Worm (Caenorhabditis elegans) whole organism, young adult: ENCODE measurements around the gene Y46G5A.8.
A peak's percentile ranks its signal among the peaks of the same experiment; 100 is the strongest.

Experiments used
- B0035.1 ChIP-seq: sonication (generic microtip); optimal IDR thresholded peaks from 2 replicates; lab custom pipeline; 2016; ENCODE audit warnings: missing genetic modification characterization, mild to moderate bottlenecking, missing compliant biosample characterization, missing genotype, missing genetic modification reagents
- C17E4.6 ChIP-seq: fragments of 200-800 bp; sonication (Bioruptor generic); IDR thresholded peaks from 2 replicates; pipeline ENCODE4 v1.3.6; 2022; ENCODE audit warnings: missing genetic modification reagents, missing genetic modification characterization, missing compliant biosample characterization
- F39B2.1 ChIP-seq: fragments of 200-800 bp; sonication (Bioruptor generic); IDR thresholded peaks from 2 replicates; pipeline ENCODE4 v1.3.6; 2022; ENCODE audit warnings: missing genetic modification reagents, missing genetic modification characterization, missing compliant biosample characterization
- F49E8.2 ChIP-seq: sonication (generic microtip); optimal IDR thresholded peaks from 3 replicates; lab custom pipeline; 2017; ENCODE audit warnings: missing genetic modification characterization, mild to moderate bottlenecking, missing compliant biosample characterization, antibody characterized with exemption, moderate library complexity; ENCODE audit not compliant: insufficient read depth
- F52B5.7 ChIP-seq: sonication (generic microtip); optimal IDR thresholded peaks from 2 replicates; lab custom pipeline; 2016; ENCODE audit warnings: mild to moderate bottlenecking, missing genetic modification characterization, missing compliant biosample characterization
- F57C9.4 ChIP-seq: sonication (generic microtip); optimal IDR thresholded peaks from 2 replicates; lab custom pipeline; 2017; ENCODE audit warnings: mild to moderate bottlenecking, missing genetic modification characterization, missing compliant biosample characterization
- Y53F4B.3 ChIP-seq: fragments of 200-800 bp; sonication (Bioruptor generic); IDR thresholded peaks from 2 replicates; pipeline ENCODE4 v1.3.6; 2022; ENCODE audit warnings: missing genetic modification reagents, missing genetic modification characterization, missing compliant biosample characterization
- Y56A3A.18 ChIP-seq: fragments of 200-800 bp; sonication (Bioruptor generic); IDR thresholded peaks from 2 replicates; pipeline ENCODE4 v1.3.6; 2022; ENCODE audit warnings: missing genetic modification reagents, missing genetic modification characterization, missing compliant biosample characterization
- Y79H2A.3 ChIP-seq: fragments of 200-800 bp; sonication (Bioruptor generic); conservative IDR thresholded peaks from 2 replicates; pipeline ENCODE4 v1.3.6; 2022; ENCODE audit warnings: missing genetic modification reagents, missing genetic modification characterization, missing compliant biosample characterization
- akir-1 ChIP-seq: fragments of 200-800 bp; sonication (Bioruptor generic); optimal IDR thresholded peaks from 2 replicates; lab custom pipeline; 2018; ENCODE audit warnings: mild to moderate bottlenecking, missing genetic modification characterization, moderate library complexity, missing compliant biosample characterization
- atf-7 ChIP-seq: sonication (generic microtip); optimal IDR thresholded peaks from 2 replicates; lab custom pipeline; 2017; ENCODE audit warnings: mild to moderate bottlenecking, missing genetic modification characterization, missing compliant biosample characterization
- attf-3 ChIP-seq: fragments of 200-800 bp; sonication (Bioruptor generic); conservative IDR thresholded peaks from 2 replicates; pipeline ENCODE4 v1.3.6; 2022; ENCODE audit warnings: missing genetic modification reagents, missing genetic modification characterization, missing compliant biosample characterization
- attf-5 ChIP-seq: fragments of 200-800 bp; sonication (Bioruptor generic); optimal IDR thresholded peaks from 2 replicates; lab custom pipeline; 2018; ENCODE audit warnings: mild to moderate bottlenecking, missing genetic modification characterization, missing compliant biosample characterization
- bed-1 ChIP-seq: fragments of 200-800 bp; sonication (Bioruptor generic); IDR thresholded peaks from 2 replicates; pipeline ENCODE4 v1.3.6; 2022; ENCODE audit warnings: missing genetic modification reagents, missing genetic modification characterization, missing compliant biosample characterization
- ccch-3 ChIP-seq: fragments of 200-800 bp; sonication (Bioruptor generic); optimal IDR thresholded peaks from 2 replicates; lab custom pipeline; 2018; ENCODE audit warnings: mild to moderate bottlenecking, missing genetic modification characterization, missing compliant biosample characterization
- cebp-2 ChIP-seq: fragments of 200-800 bp; sonication (Bioruptor generic); IDR thresholded peaks from 2 replicates; pipeline ENCODE4 v1.3.6; 2022; ENCODE audit warnings: missing genetic modification characterization, missing compliant biosample characterization
- ceh-79 ChIP-seq: sonication (generic microtip); optimal IDR thresholded peaks from 2 replicates; lab custom pipeline; 2017; ENCODE audit warnings: mild to moderate bottlenecking, missing genetic modification characterization, missing compliant biosample characterization
- dox-1 ChIP-seq: fragments of 200-800 bp; sonication (Bioruptor generic); IDR thresholded peaks from 2 replicates; pipeline ENCODE4 v1.3.6; 2022; ENCODE audit warnings: missing genetic modification reagents, missing genetic modification characterization, missing compliant biosample characterization
- fkh-3 ChIP-seq: sonication (generic microtip); optimal IDR thresholded peaks from 2 replicates; lab custom pipeline; 2016; ENCODE audit warnings: mild to moderate bottlenecking, missing genetic modification characterization, missing compliant biosample characterization
- him-1 ChIP-seq: sonication (generic microtip); optimal IDR thresholded peaks from 2 replicates; lab custom pipeline; 2016; ENCODE audit warnings: missing genotype, missing genetic modification reagents, missing genetic modification characterization, missing compliant biosample characterization
- hlh-12 ChIP-seq: sonication (generic microtip); optimal IDR thresholded peaks from 2 replicates; lab custom pipeline; 2016; ENCODE audit warnings: missing genetic modification characterization, missing compliant biosample characterization
- hlh-26 ChIP-seq: fragments of 200-800 bp; sonication (Bioruptor generic); conservative IDR thresholded peaks from 2 replicates; pipeline ENCODE4 v1.3.6; 2022; ENCODE audit warnings: missing genetic modification reagents, missing genetic modification characterization, missing compliant biosample characterization
- hsf-1 ChIP-seq: fragments of 200-800 bp; sonication (Bioruptor generic); IDR thresholded peaks from 2 replicates; pipeline ENCODE4 v1.3.6; 2022; ENCODE audit warnings: missing genetic modification reagents, missing genetic modification characterization, missing compliant biosample characterization
- let-526 ChIP-seq: fragments of 200-800 bp; sonication (Bioruptor generic); IDR thresholded peaks from 2 replicates; pipeline ENCODE4 v1.3.6; 2022; ENCODE audit warnings: missing genetic modification reagents, missing genetic modification characterization, missing compliant biosample characterization
- let-607 ChIP-seq, 2 experiments: fragments of 200-800 bp in 1 of 2; sonication (Bioruptor generic) in 1 of 2; sonication (generic microtip) in 1 of 2; optimal IDR thresholded peaks; 2 replicates each; lab custom pipeline; 2016 to 2018; ENCODE audit warnings: mild to moderate bottlenecking in 2 of 2, missing compliant biosample characterization in 2 of 2, missing genetic modification characterization in 2 of 2, moderate library complexity in 2 of 2, missing genotype in 1 of 2
- lin-35 ChIP-seq, 3 experiments: fragments of 150-350 bp in 2 of 3; sonication (generic microtip) in 1 of 3; optimal IDR thresholded peaks; 2 replicates each; lab custom pipeline; 2014 to 2018; ENCODE audit warnings: missing biosample characterization in 3 of 3, missing genetic modification characterization in 3 of 3, missing genetic modification reagents in 3 of 3
- lin-40 ChIP-seq: sonication (generic microtip); optimal IDR thresholded peaks from 2 replicates; lab custom pipeline; 2016; ENCODE audit warnings: missing genetic modification characterization, mild to moderate bottlenecking, missing compliant biosample characterization, missing genotype, missing genetic modification reagents
- lsl-1 ChIP-seq: fragments of 200-800 bp; sonication (Bioruptor generic); optimal IDR thresholded peaks from 2 replicates; lab custom pipeline; 2018; ENCODE audit warnings: mild to moderate bottlenecking, missing genetic modification characterization, moderate library complexity, missing compliant biosample characterization
- mel-28 ChIP-seq: sonication (generic microtip); optimal IDR thresholded peaks from 2 replicates; lab custom pipeline; 2016; ENCODE audit warnings: borderline replicate concordance, mild to moderate bottlenecking, missing genetic modification characterization, missing compliant biosample characterization
- nfya-2 ChIP-seq: fragments of 200-800 bp; sonication (Bioruptor generic); IDR thresholded peaks from 2 replicates; pipeline ENCODE4 v1.3.6; 2022; ENCODE audit warnings: missing genetic modification reagents, missing genetic modification characterization, missing compliant biosample characterization
- nfyb-1 ChIP-seq: fragments of 200-800 bp; sonication (Bioruptor generic); IDR thresholded peaks from 2 replicates; pipeline ENCODE4 v1.3.6; 2022; ENCODE audit warnings: missing genetic modification reagents, missing genetic modification characterization, missing compliant biosample characterization
- nhr-179 ChIP-seq: sonication (generic microtip); optimal IDR thresholded peaks from 2 replicates; lab custom pipeline; 2016; ENCODE audit warnings: mild to moderate bottlenecking, missing genetic modification characterization, missing compliant biosample characterization
- nhr-80 ChIP-seq: sonication (generic microtip); optimal IDR thresholded peaks from 2 replicates; lab custom pipeline; 2016; ENCODE audit warnings: missing genetic modification characterization, missing compliant biosample characterization
- nhr-90 ChIP-seq: sonication (generic microtip); optimal IDR thresholded peaks from 2 replicates; lab custom pipeline; 2016; ENCODE audit warnings: missing genotype, mild to moderate bottlenecking, missing genetic modification characterization, missing compliant biosample characterization
- pbrm-1 ChIP-seq: fragments of 200-800 bp; sonication (Bioruptor generic); IDR thresholded peaks from 2 replicates; pipeline ENCODE4 v1.3.6; 2022; ENCODE audit warnings: missing genetic modification reagents, missing genetic modification characterization, missing compliant biosample characterization
- rec-8 ChIP-seq, 2 experiments: sonication (generic microtip); optimal IDR thresholded peaks; 2 replicates each; lab custom pipeline; 2016; ENCODE audit warnings: mild to moderate bottlenecking in 2 of 2, missing genetic modification characterization in 2 of 2, missing genetic modification reagents in 2 of 2, missing genotype in 2 of 2, missing biosample characterization in 1 of 2, missing compliant biosample characterization in 1 of 2, moderate library complexity in 1 of 2
- sea-2 ChIP-seq: fragments of 200-800 bp; sonication (Bioruptor generic); IDR thresholded peaks from 2 replicates; pipeline ENCODE4 v1.3.6; 2022; ENCODE audit warnings: missing genetic modification characterization, missing compliant biosample characterization
- sptf-2 ChIP-seq: fragments of 200-800 bp; sonication (Bioruptor generic); optimal IDR thresholded peaks from 2 replicates; lab custom pipeline; 2018; ENCODE audit warnings: mild to moderate bottlenecking, missing genetic modification characterization, missing compliant biosample characterization
- tbp1 ChIP-seq: fragments of 200-800 bp; sonication (Bioruptor generic); optimal IDR thresholded peaks from 2 replicates; lab custom pipeline; 2018; ENCODE audit warnings: mild to moderate bottlenecking, missing genetic modification characterization, missing compliant biosample characterization
- tlf-1 ChIP-seq: fragments of 200-800 bp; sonication (Bioruptor generic); optimal IDR thresholded peaks from 2 replicates; lab custom pipeline; 2018; ENCODE audit warnings: mild to moderate bottlenecking, missing genetic modification characterization, missing compliant biosample characterization
- unc-130 ChIP-seq: sonication (generic microtip); optimal IDR thresholded peaks from 2 replicates; lab custom pipeline; 2016; ENCODE audit warnings: missing genetic modification reagents, missing genetic modification characterization, missing compliant biosample characterization
- zfh-2 ChIP-seq: fragments of 200-800 bp; sonication (Bioruptor generic); conservative IDR thresholded peaks from 2 replicates; pipeline ENCODE4 v1.3.6; 2022; ENCODE audit warnings: missing genetic modification reagents, missing genetic modification characterization, missing compliant biosample characterization
- zim-3 ChIP-seq: sonication (generic microtip); optimal IDR thresholded peaks from 2 replicates; lab custom pipeline; 2017; ENCODE audit warnings: mild to moderate bottlenecking, missing genetic modification characterization, moderate library complexity, missing compliant biosample characterization
- ztf-18 ChIP-seq: sonication (generic microtip); optimal IDR thresholded peaks from 2 replicates; lab custom pipeline; 2016; ENCODE audit warnings: missing genotype, mild to moderate bottlenecking, missing genetic modification characterization, missing compliant biosample characterization
- ztf-28 ChIP-seq: fragments of 200-800 bp; sonication (Bioruptor generic); IDR thresholded peaks from 2 replicates; pipeline ENCODE4 v1.3.6; 2022; ENCODE audit warnings: missing genetic modification reagents, missing genetic modification characterization, missing compliant biosample characterization
- ztf-3 ChIP-seq: fragments of 200-800 bp; sonication (Bioruptor generic); optimal IDR thresholded peaks from 2 replicates; lab custom pipeline; 2018; ENCODE audit warnings: mild to moderate bottlenecking, missing genetic modification characterization, missing compliant biosample characterization

The Y46G5A.8 gene

DNA sequence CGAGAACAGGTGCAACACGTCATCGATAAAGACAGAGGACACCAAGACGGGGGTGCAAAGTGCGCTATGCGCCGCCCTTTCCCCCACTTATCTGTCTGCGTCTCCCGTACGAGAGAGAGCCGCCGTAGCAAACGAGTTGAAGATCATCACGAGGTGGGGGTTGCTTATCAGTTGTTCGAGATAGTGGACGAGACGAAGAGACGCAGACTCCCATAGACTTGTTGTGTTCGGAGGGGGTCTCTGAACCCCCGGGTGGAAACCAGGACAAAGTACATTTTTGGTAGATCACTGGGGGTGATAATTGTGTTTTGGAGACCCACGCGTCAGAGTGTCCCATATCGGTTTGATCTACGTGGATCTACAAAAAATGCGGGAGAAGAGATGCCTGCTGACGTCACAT is 42.7 kb downstream of the Y46G5A.8 start (continued):
- no peak for TF ChIP-seq ccch-3
- TF ChIP-seq hsf-1 (GFP tag; lab: Robert Waterston, UW): peak; percentile 42; the same call in 1 of the 2 replicates
- no peak for TF ChIP-seq zim-3 (tag; lab: Kevin White, UChicago)
- TF ChIP-seq attf-5: peak; percentile 79
- peak in 1 of 2 experiments; percentile 72 for TF ChIP-seq let-607 (tag; optimal IDR thresholded peaks at IDR 0.05; lab: Kevin White, UChicago)
- TF ChIP-seq F39B2.1: no peak
- no peak for TF ChIP-seq nfya-2 (GFP tag; lab: Robert Waterston, UW)
- TF ChIP-seq fkh-3 (tag; lab: Kevin White, UChicago): no peak
- TF ChIP-seq akir-1: no peak
- peak; percentile 89 for TF ChIP-seq dox-1 (GFP tag; lab: Robert Waterston, UW)
- no peak for TF ChIP-seq hlh-12 (tag; lab: Kevin White, UChicago)
- TF ChIP-seq ztf-3 (GFP tag; lab: Kevin White, UChicago): peak; percentile 62
- no peak for TF ChIP-seq F49E8.2
- TF ChIP-seq nhr-80 (tag; lab: Kevin White, UChicago): peak; percentile 90
- TF ChIP-seq F52B5.7: peak; percentile 56
- TF ChIP-seq sptf-2: no peak
- no peak for TF ChIP-seq unc-130 (GFP tag; lab: Kevin White, UChicago)
- TF ChIP-seq Y79H2A.3: no peak
- no peak for TF ChIP-seq lsl-1 (GFP tag; lab: Kevin White, UChicago)
- TF ChIP-seq bed-1 (GFP tag; lab: Robert Waterston, UW): no peak
- TF ChIP-seq mel-28 (tag; lab: Kevin White, UChicago): no peak
- TF ChIP-seq atf-7 (tag; lab: Kevin White, UChicago): peak; percentile 91
- peak; percentile 1 for TF ChIP-seq F57C9.4
- no peak for TF ChIP-seq B0035.1 (tag; lab: Kevin White, UChicago)
- TF ChIP-seq nhr-90 (tag; lab: Kevin White, UChicago): peak; percentile 75
- peak; percentile 91 for TF ChIP-seq zfh-2
- TF ChIP-seq ceh-79 (tag; lab: Kevin White, UChicago): no peak
- TF ChIP-seq ztf-18 (tag; lab: Kevin White, UChicago): peak; percentile 5
- no peak for TF ChIP-seq Y53F4B.3 (GFP tag; lab: Robert Waterston, UW)
- TF ChIP-seq rec-8 (tag; optimal IDR thresholded peaks at IDR 0.05; lab: Kevin White, UChicago): no peak

- TF ChIP-seq lin-35 (GFP tag; optimal IDR thresholded peaks at IDR 0.05; lab: Kevin White, UChicago) (no peak), hsf-1 (GFP tag; lab: Robert Waterston, UW) (peak; percentile 79)
These were observed 43.2 kb downstream of the Y46G5A.8 start for ce11 chrII:12799364-12799763.

- TF ChIP-seq dox-1 (GFP tag; lab: Robert Waterston, UW) (peak; percentile 71), nhr-179 (no peak), C17E4.6 (GFP tag; lab: Robert Waterston, UW) (0 out of 2 replicates have a peak, but pooled peaks have one; percentile 33), lin-40 (tag; lab: Kevin White, UChicago) (peak; percentile 7), tbp1 (GFP tag; lab: Kevin White, UChicago) (peak; percentile 28), tlf-1 (GFP tag; lab: Kevin White, UChicago) (peak; percentile 38), sea-2 (no peak), cebp-2 (no peak), Y56A3A.18 (GFP tag; lab: Robert Waterston, UW) (no peak), nfyb-1 (GFP tag; lab: Robert Waterston, UW) (peak; percentile 62; the same call in 1 of the 2 replicates), him-1 (tag; lab: Kevin White, UChicago) (peak; percentile 66), hlh-26 (no peak), pbrm-1 (GFP tag; lab: Robert Waterston, UW) (peak; percentile 44), mel-28 (tag; lab: Kevin White, UChicago) (no peak), let-526 (no peak), atf-7 (tag; lab: Kevin White, UChicago) (no peak), Y79H2A.3 (no peak), ztf-28 (GFP tag; lab: Robert Waterston, UW) (peak; percentile 79; the same call in 1 of the 2 replicates), attf-3 (GFP tag; lab: Robert Waterston, UW) (0 out of 2 replicates have a peak, but pooled peaks have one; percentile 57)
These were observed 43.9 kb downstream of the Y46G5A.8 start for ce11 chrII:12799927-12800522.
